Fruit fly (Drosophila melanogaster) Kc167 (cell line): ENCODE measurements around the gene CG9986.

Experiments
- Myc ChIP-seq: fragments of >200 bp; optimal IDR thresholded peaks from 2 replicates; lab custom pipeline; 2017; ENCODE audit warnings: missing external identifiers
- Sin3A ChIP-seq: fragments of >200 bp; optimal IDR thresholded peaks from 2 replicates; lab custom pipeline; 2018; ENCODE audit warnings: missing external identifiers
- h ChIP-seq: fragments of >200 bp; optimal IDR thresholded peaks from 3 replicates; lab custom pipeline; 2018; ENCODE audit warnings: missing external identifiers
- insv ChIP-seq: fragments of >200 bp; optimal IDR thresholded peaks from 3 replicates; lab custom pipeline; 2018; ENCODE audit warnings: missing external identifiers
- psq ChIP-seq: fragments of >200 bp; optimal IDR thresholded peaks from 2 replicates; lab custom pipeline; 2017; ENCODE audit warnings: missing external identifiers
- ttk ChIP-seq: sonication (Bioruptor generic); optimal IDR thresholded peaks from 2 replicates; lab custom pipeline; 2017; ENCODE audit warnings: missing external identifiers

Gene CG9986

dm6 chr3R:28595855-28596254, 10.0 kb upstream of the CG9986 start:
- TF ChIP-seq h (lab: Kevin White, UChicago) (no peak), insv (lab: Kevin White, UChicago) (no peak), ttk (lab: Kevin White, UChicago) (no peak), Sin3A (lab: Kevin White, UChicago) (no peak), psq (lab: Kevin White, UChicago) (no peak), Myc (no peak)

dm6 chr3R:28596357-28596756, 9.5 kb upstream of the CG9986 start:
- TF ChIP-seq psq (lab: Kevin White, UChicago) (no peak), ttk (lab: Kevin White, UChicago) (no peak), h (lab: Kevin White, UChicago) (no peak), Sin3A (lab: Kevin White, UChicago) (no peak), Myc (no peak), insv (lab: Kevin White, UChicago) (no peak)

dm6 chr3R:28597527-28597926, 8.4 kb upstream of the CG9986 start:
- no peak for TF ChIP-seq ttk (lab: Kevin White, UChicago)
- TF ChIP-seq h (lab: Kevin White, UChicago) = no peak
- TF ChIP-seq psq (lab: Kevin White, UChicago) = no peak
- TF ChIP-seq Sin3A (lab: Kevin White, UChicago) = no peak
- TF ChIP-seq Myc = no peak
- no peak for TF ChIP-seq insv (lab: Kevin White, UChicago)

dm6 chr3R:28599238-28600127, 6.4 kb upstream of the CG9986 start, which contains the start of the genes Noa36 and Hrb98DE:
TSS of gene Noa36 (minus strand) at chr3R:28599288.
TSS of gene Hrb98DE (plus strand) at chr3R:28599834.
- TF ChIP-seq Sin3A (lab: Kevin White, UChicago) (no peak), insv (lab: Kevin White, UChicago) (no peak)

dm6 chr3R:28600144-28600792, 5.6 kb upstream of the CG9986 start:
- TF ChIP-seq Myc (no peak), ttk (lab: Kevin White, UChicago) (no peak), Sin3A (lab: Kevin White, UChicago) (no peak), insv (lab: Kevin White, UChicago) (no peak), psq (lab: Kevin White, UChicago) (no peak), h (lab: Kevin White, UChicago) (no peak)

dm6 chr3R:28603561-28603960, 2.3 kb upstream of the CG9986 start:
- TF ChIP-seq Sin3A (lab: Kevin White, UChicago) = no peak
- no peak for TF ChIP-seq Myc
- TF ChIP-seq psq (lab: Kevin White, UChicago) = no peak
- no peak for TF ChIP-seq insv (lab: Kevin White, UChicago)

- no peak for TF ChIP-seq psq (lab: Kevin White, UChicago)
- no peak for TF ChIP-seq insv (lab: Kevin White, UChicago)
- no peak for TF ChIP-seq ttk (lab: Kevin White, UChicago)
- no peak for TF ChIP-seq h (lab: Kevin White, UChicago)
Observed at dm6 chr3R:28620813-28621212, 14.9 kb downstream of the CG9986 start.

- TF ChIP-seq ttk (lab: Kevin White, UChicago) (no peak), Sin3A (lab: Kevin White, UChicago) (no peak), h (lab: Kevin White, UChicago) (no peak), psq (lab: Kevin White, UChicago) (no peak), Myc (no peak), insv (lab: Kevin White, UChicago) (no peak)
Observed at dm6 chr3R:28623115-28623514, 17.2 kb downstream of the CG9986 start.

- no peak for TF ChIP-seq ttk (lab: Kevin White, UChicago)
- no peak for TF ChIP-seq h (lab: Kevin White, UChicago)
- TF ChIP-seq insv (lab: Kevin White, UChicago) = no peak
- no peak for TF ChIP-seq Myc
- no peak for TF ChIP-seq psq (lab: Kevin White, UChicago)
- TF ChIP-seq Sin3A (lab: Kevin White, UChicago) = no peak
Observed at dm6 chr3R:28623564-28623963, 17.7 kb downstream of the CG9986 start.

- TF ChIP-seq Sin3A (lab: Kevin White, UChicago) (no peak), Myc (no peak), h (lab: Kevin White, UChicago) (no peak)
Observed at dm6 chr3R:28627267-28627666, 21.4 kb downstream of the CG9986 start.

- TF ChIP-seq psq (lab: Kevin White, UChicago) (no peak), insv (lab: Kevin White, UChicago) (no peak), h (lab: Kevin White, UChicago) (no peak), Myc (no peak), Sin3A (lab: Kevin White, UChicago) (no peak), ttk (lab: Kevin White, UChicago) (no peak)
Observed at dm6 chr3R:28628696-28629095, 22.8 kb downstream of the CG9986 start.
